Worm (Caenorhabditis elegans) whole organism, L4 larva: ENCODE measurements around the gene K07C11.7.

Source experiments
- Y48G9A.11 ChIP-seq: fragments of 200-800 bp; sonication (Bioruptor generic); IDR thresholded peaks from 2 replicates; pipeline ENCODE4 v1.3.6; 2022; ENCODE audit warnings: missing genetic modification reagents, missing genetic modification characterization, missing compliant biosample characterization
- aly-2 ChIP-seq: sonication (generic microtip); optimal IDR thresholded peaks from 2 replicates; lab custom pipeline; 2018; ENCODE audit warnings: missing biosample characterization, missing genetic modification characterization
- attf-4 ChIP-seq: sonication (generic microtip); optimal IDR thresholded peaks from 3 replicates; lab custom pipeline; 2017; ENCODE audit warnings: missing biosample characterization, missing genetic modification characterization
- egl-27 ChIP-seq: sonication (generic microtip); optimal IDR thresholded peaks from 3 replicates; lab custom pipeline; 2017; ENCODE audit warnings: missing biosample characterization, missing genetic modification reagents, missing genetic modification characterization
- zfp-2 ChIP-seq: sonication (generic microtip); optimal IDR thresholded peaks from 2 replicates; lab custom pipeline; 2016; ENCODE audit warnings: mild to moderate bottlenecking, missing genetic modification characterization, missing compliant biosample characterization
- zfp-3 ChIP-seq: fragments of 200-800 bp; sonication (Bioruptor generic); conservative IDR thresholded peaks from 2 replicates; pipeline ENCODE4 v1.3.6; 2022; ENCODE audit warnings: missing genetic modification reagents, missing genetic modification characterization, missing compliant biosample characterization

DNA sequence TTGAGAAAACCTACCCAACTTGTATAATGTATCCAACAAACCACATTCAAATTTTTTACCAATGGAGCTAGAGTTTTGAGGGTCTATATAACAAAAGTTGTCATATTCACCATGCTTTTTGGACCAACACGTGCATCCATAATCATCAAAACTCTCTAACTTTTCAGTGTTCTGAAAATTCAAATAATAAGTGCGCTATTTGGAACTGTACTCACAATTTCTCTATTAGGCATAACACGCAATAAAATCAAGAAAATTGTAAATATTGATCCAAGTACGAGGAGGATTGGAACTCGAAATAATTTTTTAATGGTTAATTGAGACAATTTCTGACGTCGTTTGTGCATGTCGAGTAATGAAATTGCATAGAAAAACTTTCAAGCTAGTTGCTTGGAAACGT, 26.2 kb upstream of the K07C11.7 start, which contains the start of gene C16D9.3:
- no peak for TF ChIP-seq Y48G9A.11 (GFP tag; lab: Robert Waterston, UW)
- TF ChIP-seq zfp-2 (tag; lab: Kevin White, UChicago): no peak
- no peak for TF ChIP-seq aly-2 (tag; lab: Kevin White, UChicago)
- no peak for TF ChIP-seq egl-27
- no peak for TF ChIP-seq attf-4 (tag; lab: Kevin White, UChicago)
- TF ChIP-seq zfp-3 (GFP tag; lab: Robert Waterston, UW): no peak
